Fruit fly (Drosophila melanogaster): Measurements from ENCODE around the gene CG6793.
A peak's percentile ranks its signal among the peaks of the same experiment; 100 is the strongest.

Gene CG6793

dm6 chr3L:11992960-11993359, 49.2 kb upstream of the CG6793 start, which contains the start of gene viaf (continued):
- TF ChIP-seq MBD-R2 (GFP tag; IDR thresholded peaks at IDR 0.05), result peak; percentile 81
- peak; percentile 91 for TF ChIP-seq Dll (GFP tag; IDR thresholded peaks at IDR 0.05; ENCODE audit: partially characterized antibody)
- peak; percentile 62 for TF ChIP-seq pzg (GFP tag; optimal IDR thresholded peaks at IDR 0.05)
- TF ChIP-seq cas (GFP tag; IDR thresholded peaks at IDR 0.05), result peak; percentile 42; the same call in 1 of the 2 replicates
- peak; percentile 49 for TF ChIP-seq CG10654 (GFP tag; optimal IDR thresholded peaks at IDR 0.05)
- peak; percentile 95 for TF ChIP-seq CG3995 (GFP tag; optimal IDR thresholded peaks at IDR 0.05)
- TF ChIP-seq CG10979 (tag; optimal IDR thresholded peaks at IDR 0.05), result peak; percentile 52
- peak; percentile 70 for TF ChIP-seq HmgZ (tag; optimal IDR thresholded peaks at IDR 0.05)
- peak; percentile 30 for TF ChIP-seq zen (tag; optimal IDR thresholded peaks at IDR 0.05)
- no peak for TF ChIP-seq CG3163 (GFP tag; optimal IDR thresholded peaks at IDR 0.05)
- peak; percentile 97 for TF ChIP-seq Opbp (GFP tag; IDR thresholded peaks at IDR 0.05; ENCODE audit: partially characterized antibody)
- peak; percentile 86 for TF ChIP-seq HLH4C (GFP tag; IDR thresholded peaks at IDR 0.05; ENCODE audit: partially characterized antibody)
- TF ChIP-seq CG13123 (GFP tag; optimal IDR thresholded peaks at IDR 0.05), result no peak
- TF ChIP-seq Xbp1 (GFP tag; optimal IDR thresholded peaks at IDR 0.05), result peak; percentile 78
- peak; percentile 91 for TF ChIP-seq Doc3 (GFP tag; IDR thresholded peaks at IDR 0.05; ENCODE audit: partially characterized antibody)
- peak; percentile 78 for TF ChIP-seq CG12659 (GFP tag; optimal IDR thresholded peaks at IDR 0.05)
- TF ChIP-seq amos (GFP tag; IDR thresholded peaks at IDR 0.05; ENCODE audit: partially characterized antibody), result peak; percentile 96
- TF ChIP-seq CG7963 (GFP tag; IDR thresholded peaks at IDR 0.05; ENCODE audit: partially characterized antibody), result peak; percentile 92
- TF ChIP-seq CG6791 (GFP tag; IDR thresholded peaks at IDR 0.05; ENCODE audit: partially characterized antibody), result peak; percentile 95
- TF ChIP-seq sisA (GFP tag; IDR thresholded peaks at IDR 0.05), result peak; percentile 35; the same call in 1 of the 2 replicates
- peak; percentile 74 for TF ChIP-seq CG32532 (GFP tag; IDR thresholded peaks at IDR 0.05)
- 0 out of 3 replicates have a peak, but pooled peaks have one; percentile 39 for TF ChIP-seq Dbx (GFP tag; IDR thresholded peaks at IDR 0.05)
- peak; percentile 63 for TF ChIP-seq nerfin-2 (GFP tag; IDR thresholded peaks at IDR 0.05; ENCODE audit: partially characterized antibody)
- TF ChIP-seq CG17186 (GFP tag; optimal IDR thresholded peaks at IDR 0.05), result peak; percentile 82
- peak; percentile 10 for TF ChIP-seq pho (GFP tag; optimal IDR thresholded peaks at IDR 0.05)
- no peak for TF ChIP-seq CG9215 (GFP tag; IDR thresholded peaks at IDR 0.05)
- peak; percentile 45; the same call in 1 of the 2 replicates for TF ChIP-seq lmd (GFP tag; IDR thresholded peaks at IDR 0.05)
- peak; percentile 86 for TF ChIP-seq Ets65A (GFP tag)
- TF ChIP-seq CG34422 (GFP tag; IDR thresholded peaks at IDR 0.05), result peak; percentile 52; the same call in 2 of the 3 replicates
- no peak for TF ChIP-seq da (GFP tag; optimal IDR thresholded peaks at IDR 0.05)
- peak; percentile 90 for TF ChIP-seq CG16813 (GFP tag; IDR thresholded peaks at IDR 0.05; ENCODE audit: partially characterized antibody)
- peak; percentile 43 for TF ChIP-seq CG9727 (GFP tag; optimal IDR thresholded peaks at IDR 0.05)
- TF ChIP-seq CG34224 (GFP tag; IDR thresholded peaks at IDR 0.05; ENCODE audit: partially characterized antibody), result peak; percentile 87
- 0 out of 2 replicates have a peak, but pooled peaks have one; percentile 29 for TF ChIP-seq CG3847 (GFP tag; IDR thresholded peaks at IDR 0.05)
- peak in 1 of 2 experiments; percentile 61 for TF ChIP-seq dpn (GFP tag; optimal IDR thresholded peaks at IDR 0.05)
- TF ChIP-seq CG18764 (GFP tag; optimal IDR thresholded peaks at IDR 0.05), result peak; percentile 67
- peak; percentile 49 for TF ChIP-seq al (GFP tag; IDR thresholded peaks at IDR 0.05)
- TF ChIP-seq CG2120 (GFP tag; optimal IDR thresholded peaks at IDR 0.05), result peak; percentile 62
- peak; percentile 45 for TF ChIP-seq Hsf (GFP tag; optimal IDR thresholded peaks at IDR 0.05)
- peak; percentile 61; the same call in 1 of the 3 replicates for TF ChIP-seq zfh1 (GFP tag; IDR thresholded peaks at IDR 0.05)
- peak; percentile 87 for TF ChIP-seq CG14860 (GFP tag; IDR thresholded peaks at IDR 0.05; ENCODE audit: partially characterized antibody)
- TF ChIP-seq CG2712 (tag; optimal IDR thresholded peaks at IDR 0.05), result peak; percentile 79
- peak; percentile 42 for TF ChIP-seq CG12942 (GFP tag; optimal IDR thresholded peaks at IDR 0.05)
- TF ChIP-seq dan (GFP tag; IDR thresholded peaks at IDR 0.05), result no peak
- TF ChIP-seq mam (GFP tag; optimal IDR thresholded peaks at IDR 0.05), result peak; percentile 31
- no peak for TF ChIP-seq oc (tag; optimal IDR thresholded peaks at IDR 0.05)
- TF ChIP-seq CG4617 (GFP tag; optimal IDR thresholded peaks at IDR 0.05; ENCODE audit: borderline replicate concordance), result peak; percentile 88
- peak; percentile 25 for TF ChIP-seq Jarid2 (GFP tag; optimal IDR thresholded peaks at IDR 0.05)
- peak; percentile 95 for TF ChIP-seq CG13287 (GFP tag; IDR thresholded peaks at IDR 0.05; ENCODE audit: partially characterized antibody)
